Worm (Caenorhabditis elegans): ENCODE data around the gene F53F1.6.

DNA sequence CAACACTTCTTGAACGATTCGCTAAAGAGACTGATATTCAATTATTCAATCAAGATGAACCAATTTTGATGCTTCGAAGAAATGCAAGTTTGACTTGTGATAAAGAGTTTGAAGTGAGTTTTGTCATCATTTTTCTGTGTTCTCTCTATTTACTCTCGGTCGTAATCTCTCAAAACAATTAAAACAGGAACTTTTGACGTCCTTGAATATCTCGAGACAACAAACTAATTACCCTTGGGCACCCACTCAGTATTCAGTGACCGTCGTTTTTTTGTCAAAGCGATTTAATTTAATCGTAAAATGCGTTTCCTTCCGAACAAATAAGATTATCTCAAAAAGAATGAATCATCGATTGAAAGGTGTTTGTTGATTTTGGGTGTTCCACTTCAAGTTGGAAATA is 46.7 kb upstream of the F53F1.6 start:
- TF ChIP-seq pha-4 (tag; optimal IDR thresholded peaks at IDR 0.05) (no peak), unc-62 (GFP tag; optimal IDR thresholded peaks at IDR 0.05) (no peak), T26A5.8 (tag; optimal IDR thresholded peaks at IDR 0.05) (no peak), lin-40 (tag; optimal IDR thresholded peaks at IDR 0.05) (no peak), F57A8.1 (GFP tag; optimal IDR thresholded peaks at IDR 0.05) (no peak), F49E8.2 (tag; optimal IDR thresholded peaks at IDR 0.05; ENCODE audit: insufficient read depth) (no peak), let-607 (tag; optimal IDR thresholded peaks at IDR 0.05) (no peak), C17E4.6 (GFP tag; IDR thresholded peaks at IDR 0.05) (no peak), F37B4.10 (GFP tag; IDR thresholded peaks at IDR 0.05) (no peak)
